Worm (Caenorhabditis elegans): ENCODE measurements around the gene flp-25.

Gene flp-25

DNA sequence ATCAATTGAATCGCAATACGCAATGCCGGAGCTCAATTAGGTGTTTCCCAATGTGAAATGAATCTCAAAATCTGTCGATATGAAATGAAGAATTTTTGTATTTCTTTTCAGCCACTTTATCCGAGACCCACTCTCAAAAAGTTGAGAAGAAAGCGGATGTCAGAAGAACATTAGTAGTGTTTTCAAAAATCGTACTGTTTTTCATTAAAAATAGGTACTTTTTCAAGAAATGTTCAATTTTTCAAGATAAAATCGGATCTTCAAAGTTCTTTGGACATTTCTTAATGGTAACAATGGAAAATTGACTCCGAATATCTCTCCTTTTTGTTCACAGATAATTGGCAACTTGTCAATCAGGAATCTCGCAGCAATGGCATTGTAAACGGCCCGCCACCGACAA is at the start of gene flp-25:
TSS of gene flp-25 (plus strand) at position 301 of the 400 bp plus-strand sequence.
- TF ChIP-seq med-1 (GFP tag; optimal IDR thresholded peaks at IDR 0.05; ENCODE audit: insufficient read depth): no peak
- no peak for TF ChIP-seq tab-1 (GFP tag; IDR thresholded peaks at IDR 0.05)
- no peak for TF ChIP-seq flt-1 (GFP tag; IDR thresholded peaks at IDR 0.05)
- no peak for TF ChIP-seq cog-1 (tag; optimal IDR thresholded peaks at IDR 0.05)
- TF ChIP-seq ztf-23 (GFP tag; IDR thresholded peaks at IDR 0.05): no peak
- no peak for TF ChIP-seq ref-1 (GFP tag; conservative IDR thresholded peaks at IDR 0.05)
- no peak for TF ChIP-seq klf-2 (GFP tag; conservative IDR thresholded peaks at IDR 0.05)
- no peak for TF ChIP-seq T22C8.4 (GFP tag; IDR thresholded peaks at IDR 0.05)

DNA sequence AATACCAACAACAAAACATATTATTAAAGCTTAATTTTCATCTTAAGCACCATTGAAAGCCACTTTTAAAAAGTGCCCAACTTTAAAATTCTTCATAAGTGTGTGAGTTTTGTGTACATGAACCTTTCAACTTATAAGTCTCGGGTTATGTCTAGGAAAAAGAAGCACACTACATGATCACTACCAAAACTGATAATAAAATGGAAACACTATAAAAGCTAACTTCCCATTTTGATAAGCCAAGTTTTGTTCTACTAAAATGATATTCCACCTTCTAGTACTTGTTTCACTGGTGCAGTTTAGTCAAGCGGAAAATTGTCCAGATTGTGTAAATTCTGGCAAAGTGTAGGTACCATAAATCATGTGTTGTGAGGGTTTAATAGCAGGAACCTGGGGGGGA is 46.9 kb upstream of the flp-25 start, which contains the start of gene C40H1.8:
TSS of gene C40H1.8 (plus strand) at position 242 of the 400 bp plus-strand sequence.
- no peak for TF ChIP-seq T22C8.4 (GFP tag; IDR thresholded peaks at IDR 0.05)
- TF ChIP-seq ztf-23 (GFP tag; IDR thresholded peaks at IDR 0.05): no peak
- no peak for TF ChIP-seq cog-1 (tag; optimal IDR thresholded peaks at IDR 0.05)
- TF ChIP-seq tab-1 (GFP tag; IDR thresholded peaks at IDR 0.05): no peak

DNA sequence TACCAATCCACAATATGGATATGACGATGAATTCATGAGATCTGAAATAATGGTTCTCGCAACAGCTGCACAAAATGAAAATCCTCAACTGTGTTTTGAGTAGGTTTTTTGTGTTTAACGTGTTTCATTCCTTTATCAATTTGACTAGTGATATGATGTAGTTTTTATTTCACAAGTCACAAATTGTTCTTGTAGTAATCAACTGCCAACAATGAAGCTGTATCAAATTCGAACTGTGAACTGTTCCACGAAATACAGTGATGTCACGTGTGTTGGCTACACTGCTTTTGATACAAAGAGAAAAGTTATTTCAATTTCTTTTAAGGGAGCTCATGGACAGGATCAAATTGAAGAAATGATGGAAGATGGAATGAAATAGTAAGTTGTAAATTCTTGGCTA is 46.1 kb upstream of the flp-25 start:
- no peak for TF ChIP-seq ztf-29 (GFP tag; IDR thresholded peaks at IDR 0.05)
- no peak for TF ChIP-seq ztf-23 (GFP tag; IDR thresholded peaks at IDR 0.05)
- no peak for TF ChIP-seq cog-1 (tag; optimal IDR thresholded peaks at IDR 0.05)
- TF ChIP-seq ref-1 (GFP tag; conservative IDR thresholded peaks at IDR 0.05): no peak
- no peak for TF ChIP-seq flt-1 (GFP tag; IDR thresholded peaks at IDR 0.05)
- TF ChIP-seq klf-2 (GFP tag; conservative IDR thresholded peaks at IDR 0.05): no peak
- no peak for TF ChIP-seq med-1 (GFP tag; optimal IDR thresholded peaks at IDR 0.05; ENCODE audit: insufficient read depth)

DNA sequence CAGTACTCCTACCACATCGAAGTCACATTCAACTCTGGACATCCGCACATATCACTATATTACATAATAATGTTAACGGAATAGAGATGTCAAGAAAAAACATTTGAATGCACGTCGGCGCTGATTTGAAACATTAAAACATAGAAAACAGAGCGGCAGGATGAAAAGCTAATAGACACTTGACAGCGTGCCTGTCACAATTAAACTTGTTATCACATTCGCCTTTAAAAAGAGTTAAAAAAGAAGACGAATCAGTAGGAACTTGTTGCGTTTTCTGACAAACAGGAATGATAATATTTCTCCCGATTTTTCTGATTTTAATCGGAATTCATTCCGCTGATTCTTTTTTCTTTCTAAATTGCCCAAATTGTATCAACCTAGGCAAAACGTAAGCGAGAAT is 43.7 kb upstream of the flp-25 start:
- TF ChIP-seq ztf-23 (GFP tag; IDR thresholded peaks at IDR 0.05): no peak
- no peak for TF ChIP-seq cog-1 (tag; optimal IDR thresholded peaks at IDR 0.05)
- no peak for TF ChIP-seq T22C8.4 (GFP tag; IDR thresholded peaks at IDR 0.05)
- TF ChIP-seq flt-1 (GFP tag; IDR thresholded peaks at IDR 0.05): no peak
- TF ChIP-seq med-1 (GFP tag; optimal IDR thresholded peaks at IDR 0.05; ENCODE audit: insufficient read depth): no peak
- no peak for TF ChIP-seq ztf-29 (GFP tag; IDR thresholded peaks at IDR 0.05)

DNA sequence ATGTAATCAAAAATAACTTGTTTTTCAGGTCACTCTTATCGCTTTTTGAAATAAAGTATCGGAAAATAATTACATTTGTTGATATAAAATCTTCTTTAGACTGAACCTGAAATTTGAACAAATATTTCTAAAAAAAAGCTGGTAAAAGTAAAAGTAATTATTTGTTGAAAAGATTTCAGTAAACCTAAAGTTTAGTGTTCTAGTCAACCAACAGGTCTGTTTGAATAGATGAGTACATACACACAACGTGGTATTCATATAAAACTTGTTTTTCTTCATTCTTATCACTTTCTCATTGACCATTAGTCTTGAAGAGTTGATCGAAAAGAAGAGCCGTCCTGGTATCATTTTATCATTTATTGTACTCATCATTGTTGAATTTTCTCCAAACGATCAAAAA is 41.7 kb upstream of the flp-25 start, which contains the start of gene C40H1.9:
TSS of gene C40H1.9 (plus strand) at position 301 of the 400 bp plus-strand sequence.
- TF ChIP-seq flt-1 (GFP tag; IDR thresholded peaks at IDR 0.05) (no peak), tab-1 (GFP tag; IDR thresholded peaks at IDR 0.05) (no peak), ref-1 (GFP tag; conservative IDR thresholded peaks at IDR 0.05) (no peak), T22C8.4 (GFP tag; IDR thresholded peaks at IDR 0.05) (no peak), ztf-23 (GFP tag; IDR thresholded peaks at IDR 0.05) (no peak)

DNA sequence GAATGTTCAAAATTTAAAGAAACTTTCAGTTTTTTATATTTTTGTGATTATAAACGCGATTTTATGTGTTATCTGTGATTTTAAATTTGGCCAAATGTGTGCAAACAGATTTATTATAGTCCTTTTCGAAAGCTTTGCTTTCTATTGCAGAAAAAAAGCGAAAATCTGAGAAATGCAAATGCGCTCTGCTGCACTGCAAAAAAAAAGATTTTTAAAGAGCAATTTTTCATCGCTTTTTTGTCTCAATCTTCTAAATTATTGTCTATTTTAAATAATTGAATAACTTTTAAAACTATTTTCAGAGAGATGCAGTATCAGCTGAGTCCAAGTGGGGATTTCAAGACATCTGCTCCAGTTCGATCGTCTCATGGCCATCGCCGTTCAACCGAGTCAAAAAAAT is 39.3 kb upstream of the flp-25 start, which contains the start of gene cpb-1:
TSS of gene cpb-1 (plus strand) at position 301 of the 400 bp plus-strand sequence.
- TF ChIP-seq flt-1 (GFP tag; IDR thresholded peaks at IDR 0.05) (no peak), cog-1 (tag; optimal IDR thresholded peaks at IDR 0.05) (no peak), tab-1 (GFP tag; IDR thresholded peaks at IDR 0.05) (no peak)

DNA sequence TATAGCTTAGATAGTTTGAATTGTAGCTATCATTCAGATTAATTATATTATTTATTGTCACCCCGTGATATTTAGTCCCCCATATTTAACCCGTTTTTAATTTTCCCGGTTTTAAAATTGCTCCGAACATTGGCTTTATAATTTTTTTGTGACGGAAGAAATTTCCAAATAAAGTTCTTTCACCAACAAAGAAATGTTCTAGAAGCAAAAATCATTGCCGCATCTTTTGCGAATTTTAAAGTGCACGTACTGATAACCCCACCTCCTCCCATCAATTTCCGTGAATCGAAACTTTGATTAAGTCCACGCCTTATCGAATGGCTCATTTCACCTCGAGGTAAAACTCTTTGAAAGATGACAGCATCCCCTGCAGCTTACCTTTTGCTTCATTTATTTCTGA is 36.6 kb upstream of the flp-25 start, which contains the start of gene C40H1.7:
TSS of gene C40H1.7 (plus strand) at position 301 of the 400 bp plus-strand sequence.
- TF ChIP-seq klf-2 (GFP tag; conservative IDR thresholded peaks at IDR 0.05): no peak
- no peak for TF ChIP-seq cog-1 (tag; optimal IDR thresholded peaks at IDR 0.05)
- TF ChIP-seq ztf-23 (GFP tag; IDR thresholded peaks at IDR 0.05): no peak
- no peak for TF ChIP-seq flt-1 (GFP tag; IDR thresholded peaks at IDR 0.05)
- no peak for TF ChIP-seq ztf-29 (GFP tag; IDR thresholded peaks at IDR 0.05)
- TF ChIP-seq med-1 (GFP tag; optimal IDR thresholded peaks at IDR 0.05; ENCODE audit: insufficient read depth): no peak
- no peak for TF ChIP-seq ref-1 (GFP tag; conservative IDR thresholded peaks at IDR 0.05)
- no peak for TF ChIP-seq tab-1 (GFP tag; IDR thresholded peaks at IDR 0.05)
- TF ChIP-seq T22C8.4 (GFP tag; IDR thresholded peaks at IDR 0.05): no peak

DNA sequence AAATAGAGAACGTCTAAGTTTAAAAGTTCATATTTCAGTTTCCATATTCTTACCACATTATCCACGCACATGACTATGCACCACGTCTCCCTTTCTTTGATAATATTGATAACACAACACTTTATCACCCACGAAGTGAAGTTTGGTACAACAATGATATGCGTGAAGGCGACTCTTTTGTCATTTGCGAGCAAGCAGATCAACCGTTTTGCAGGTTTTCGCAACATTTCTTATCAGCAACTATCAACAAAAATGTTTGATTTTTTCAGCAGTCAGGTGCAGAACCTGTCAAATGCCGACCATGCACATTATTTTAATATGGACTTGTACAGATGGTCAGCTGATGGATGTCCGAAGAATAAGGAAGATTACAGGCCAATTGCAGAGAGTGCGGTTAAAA is 34.8 kb upstream of the flp-25 start:
- TF ChIP-seq cog-1 (tag; optimal IDR thresholded peaks at IDR 0.05) (no peak), med-1 (GFP tag; optimal IDR thresholded peaks at IDR 0.05; ENCODE audit: insufficient read depth) (no peak), flt-1 (GFP tag; IDR thresholded peaks at IDR 0.05) (no peak), ref-1 (GFP tag; conservative IDR thresholded peaks at IDR 0.05) (no peak), ztf-23 (GFP tag; IDR thresholded peaks at IDR 0.05) (no peak), ztf-29 (GFP tag; IDR thresholded peaks at IDR 0.05) (no peak), T22C8.4 (GFP tag; IDR thresholded peaks at IDR 0.05) (no peak), klf-2 (GFP tag; conservative IDR thresholded peaks at IDR 0.05) (no peak), tab-1 (GFP tag; IDR thresholded peaks at IDR 0.05) (no peak)

DNA sequence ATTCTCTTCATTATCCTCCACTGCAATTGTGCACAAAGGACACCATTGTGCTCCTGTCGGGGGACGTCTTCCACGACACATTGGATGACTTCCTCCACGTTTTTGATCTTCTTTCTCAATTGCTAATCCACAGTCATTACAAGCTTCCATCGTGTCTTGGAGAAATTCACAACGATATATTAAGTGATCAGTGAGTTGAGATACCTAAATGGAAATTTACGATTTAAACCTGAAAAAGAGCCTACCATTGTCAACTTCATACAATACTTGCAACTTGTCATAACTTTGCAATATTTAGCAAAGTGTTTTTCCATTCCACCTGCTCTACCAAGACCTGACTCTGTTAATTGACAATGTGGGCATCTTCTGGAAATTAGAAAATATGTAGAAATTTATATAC is 33.4 kb upstream of the flp-25 start:
- no peak for TF ChIP-seq med-1 (GFP tag; optimal IDR thresholded peaks at IDR 0.05; ENCODE audit: insufficient read depth)
- TF ChIP-seq ref-1 (GFP tag; conservative IDR thresholded peaks at IDR 0.05): no peak
- no peak for TF ChIP-seq tab-1 (GFP tag; IDR thresholded peaks at IDR 0.05)
- no peak for TF ChIP-seq flt-1 (GFP tag; IDR thresholded peaks at IDR 0.05)
- no peak for TF ChIP-seq ztf-23 (GFP tag; IDR thresholded peaks at IDR 0.05)
- no peak for TF ChIP-seq T22C8.4 (GFP tag; IDR thresholded peaks at IDR 0.05)
- TF ChIP-seq cog-1 (tag; optimal IDR thresholded peaks at IDR 0.05): no peak
- no peak for TF ChIP-seq klf-2 (GFP tag; conservative IDR thresholded peaks at IDR 0.05)
- no peak for TF ChIP-seq ztf-29 (GFP tag; IDR thresholded peaks at IDR 0.05)

DNA sequence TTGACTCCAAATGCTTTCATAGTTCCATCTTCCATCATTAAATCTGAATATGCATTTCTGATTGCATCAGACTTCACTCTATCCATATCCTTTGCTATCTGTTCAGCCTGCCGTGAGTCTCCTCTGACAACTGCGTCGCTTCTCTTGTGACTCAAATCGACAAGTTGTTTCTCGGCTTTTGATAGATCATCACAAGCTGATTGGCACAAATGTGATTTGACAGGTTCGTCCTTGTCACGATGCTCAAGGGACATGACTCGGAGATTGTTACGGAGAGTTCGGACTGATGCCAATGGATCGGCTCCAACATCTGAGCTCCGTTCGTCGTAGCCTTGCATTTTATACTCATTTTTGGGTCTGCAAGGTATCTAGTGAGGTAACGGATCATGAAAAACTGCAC is 32.6 kb upstream of the flp-25 start:
- no peak for TF ChIP-seq flt-1 (GFP tag; IDR thresholded peaks at IDR 0.05)
- no peak for TF ChIP-seq cog-1 (tag; optimal IDR thresholded peaks at IDR 0.05)
- TF ChIP-seq med-1 (GFP tag; optimal IDR thresholded peaks at IDR 0.05; ENCODE audit: insufficient read depth): no peak
- TF ChIP-seq klf-2 (GFP tag; conservative IDR thresholded peaks at IDR 0.05): no peak
- no peak for TF ChIP-seq ztf-23 (GFP tag; IDR thresholded peaks at IDR 0.05)
- no peak for TF ChIP-seq ref-1 (GFP tag; conservative IDR thresholded peaks at IDR 0.05)
- TF ChIP-seq tab-1 (GFP tag; IDR thresholded peaks at IDR 0.05): no peak
- TF ChIP-seq T22C8.4 (GFP tag; IDR thresholded peaks at IDR 0.05): no peak
- TF ChIP-seq ztf-29 (GFP tag; IDR thresholded peaks at IDR 0.05): no peak

All from whole organism, midembryonic.